Fruit fly (Drosophila melanogaster) whole organism, embryonic: ENCODE results near the gene RpS7.

Experiments
- Adf1 ChIP-seq: fragments of 200-800 bp; sonication (Bioruptor generic); IDR thresholded peaks from 2 replicates; pipeline ENCODE4 v1.3.6; 2022; ENCODE audit warnings: missing biosample characterization, missing genetic modification characterization
- B-H2 ChIP-seq: fragments of 200-800 bp; sonication (Bioruptor generic); optimal IDR thresholded peaks from 2 replicates; lab custom pipeline; 2018; ENCODE audit warnings: missing biosample characterization, mild to moderate bottlenecking, missing genetic modification characterization
- Blimp-1 ChIP-seq: fragments of 200-800 bp; sonication (Bioruptor generic); optimal IDR thresholded peaks from 3 replicates; lab custom pipeline; 2018; ENCODE audit warnings: missing biosample characterization, missing genetic modification characterization, mild to moderate bottlenecking, moderate library complexity, missing genetic modification reagents
- CG11456 ChIP-seq: fragments of 200-800 bp; sonication (Bioruptor generic); IDR thresholded peaks from 3 replicates; pipeline ENCODE4 v1.3.6; 2022; ENCODE audit warnings: missing biosample characterization, missing genetic modification characterization
- CG12769 ChIP-seq: fragments of 200-800 bp; sonication (Bioruptor generic); optimal IDR thresholded peaks from 2 replicates; lab custom pipeline; 2019; ENCODE audit warnings: missing biosample characterization, mild to moderate bottlenecking, missing genetic modification characterization, moderate library complexity
- CG13624 ChIP-seq: fragments of 200-800 bp; sonication (Bioruptor generic); optimal IDR thresholded peaks from 2 replicates; lab custom pipeline; 2016; ENCODE audit warnings: missing biosample characterization, missing genetic modification characterization
- CG13775 ChIP-seq: fragments of 200-800 bp; sonication (Bioruptor generic); optimal IDR thresholded peaks from 3 replicates; lab custom pipeline; 2017; ENCODE audit warnings: missing biosample characterization, mild to moderate bottlenecking, missing genetic modification characterization
- CG16779 ChIP-seq: fragments of 200-800 bp; sonication (Bioruptor generic); IDR thresholded peaks from 2 replicates; pipeline ENCODE4 v1.3.6; 2022; ENCODE audit warnings: missing biosample characterization, missing genetic modification characterization
- CG17361 ChIP-seq: fragments of 200-800 bp; sonication (Bioruptor generic); IDR thresholded peaks from 3 replicates; pipeline ENCODE4 v1.3.6; 2022; ENCODE audit warnings: missing biosample characterization, missing genetic modification characterization
- CG17385 ChIP-seq: fragments of 200-800 bp; sonication (Bioruptor generic); optimal IDR thresholded peaks from 3 replicates; lab custom pipeline; 2018; ENCODE audit warnings: missing biosample characterization, mild to moderate bottlenecking, missing genetic modification characterization
- CG17802 ChIP-seq: fragments of 200-800 bp; sonication (Bioruptor generic); optimal IDR thresholded peaks from 2 replicates; lab custom pipeline; 2018; ENCODE audit warnings: missing biosample characterization, mild to moderate bottlenecking, missing genetic modification characterization, moderate library complexity
- CG2120 ChIP-seq: fragments of 200-800 bp; sonication (Bioruptor generic); optimal IDR thresholded peaks from 3 replicates; lab custom pipeline; 2016; ENCODE audit warnings: missing biosample characterization, missing genetic modification characterization
- CG30403 ChIP-seq: fragments of 200-800 bp; sonication (Bioruptor generic); optimal IDR thresholded peaks from 3 replicates; lab custom pipeline; 2016; ENCODE audit warnings: missing biosample characterization, missing genetic modification characterization
- CG31441 ChIP-seq: fragments of 200-800 bp; sonication (Bioruptor generic); IDR thresholded peaks from 2 replicates; pipeline ENCODE4 v1.3.6; 2022; ENCODE audit warnings: missing biosample characterization, missing genetic modification characterization
- CG3163 ChIP-seq: fragments of 200-800 bp; sonication (Bioruptor generic); optimal IDR thresholded peaks from 3 replicates; lab custom pipeline; 2016; ENCODE audit warnings: missing biosample characterization, missing genetic modification characterization
- CG3838 ChIP-seq: fragments of 200-800 bp; sonication (Bioruptor generic); optimal IDR thresholded peaks from 3 replicates; lab custom pipeline; 2016; ENCODE audit warnings: missing biosample characterization, missing genetic modification characterization
- CG3847 ChIP-seq: fragments of 200-800 bp; sonication (Bioruptor generic); IDR thresholded peaks from 2 replicates; pipeline ENCODE4 v1.3.6; 2022; ENCODE audit warnings: missing biosample characterization, missing genetic modification characterization
- CG3995 ChIP-seq: fragments of 200-800 bp; sonication (Bioruptor generic); optimal IDR thresholded peaks from 3 replicates; lab custom pipeline; 2016; ENCODE audit warnings: missing biosample characterization, missing genetic modification characterization
- CG42726 ChIP-seq: fragments of 200-800 bp; sonication (Bioruptor generic); IDR thresholded peaks from 2 replicates; pipeline ENCODE4 v1.3.6; 2022; ENCODE audit warnings: missing biosample characterization, missing genetic modification characterization; ENCODE audit not compliant: partially characterized antibody
- CG4424 ChIP-seq: fragments of 200-800 bp; sonication (Bioruptor generic); optimal IDR thresholded peaks from 3 replicates; lab custom pipeline; 2016; ENCODE audit warnings: missing biosample characterization, missing genetic modification characterization
- CG4854 ChIP-seq: fragments of 200-800 bp; sonication (Bioruptor generic); optimal IDR thresholded peaks from 2 replicates; lab custom pipeline; 2016; ENCODE audit warnings: missing biosample characterization, missing genetic modification characterization, inconsistent platforms
- CG6689 ChIP-seq: fragments of 200-800 bp; sonication (Bioruptor generic); IDR thresholded peaks from 2 replicates; pipeline ENCODE4 v1.3.6; 2022; ENCODE audit warnings: missing biosample characterization, missing genetic modification characterization
- CG7839 ChIP-seq: fragments of 200-800 bp; sonication (Bioruptor generic); optimal IDR thresholded peaks from 3 replicates; lab custom pipeline; 2018; ENCODE audit warnings: missing biosample characterization, mild to moderate bottlenecking, missing genetic modification characterization, moderate library complexity
- CG8388 ChIP-seq: fragments of 200-800 bp; sonication (Bioruptor generic); optimal IDR thresholded peaks from 2 replicates; lab custom pipeline; 2019; ENCODE audit warnings: missing biosample characterization, mild to moderate bottlenecking, missing genetic modification characterization, moderate library complexity
- CG8478 ChIP-seq: fragments of >200 bp; optimal IDR thresholded peaks from 2 replicates; lab custom pipeline; 2018
- CG9932 ChIP-seq: fragments of 200-800 bp; sonication (Bioruptor generic); IDR thresholded peaks from 2 replicates; pipeline ENCODE4 v1.3.6; 2022; ENCODE audit warnings: missing biosample characterization, missing genetic modification characterization
- CoRest ChIP-seq: fragments of 200-800 bp; sonication (Bioruptor generic); optimal IDR thresholded peaks from 3 replicates; lab custom pipeline; 2018; ENCODE audit warnings: missing biosample characterization, mild to moderate bottlenecking, missing genetic modification characterization, moderate library complexity
- CrebB ChIP-seq: fragments of 200-800 bp; sonication (Bioruptor generic); optimal IDR thresholded peaks from 3 replicates; lab custom pipeline; 2018; ENCODE audit warnings: missing biosample characterization, mild to moderate bottlenecking, missing genetic modification characterization
- Dip3 ChIP-seq: fragments of 200-800 bp; sonication (Bioruptor generic); optimal IDR thresholded peaks from 3 replicates; lab custom pipeline; 2016; ENCODE audit warnings: missing biosample characterization, missing genetic modification characterization
- Elba2 ChIP-seq: fragments of 200-800 bp; sonication (Bioruptor generic); optimal IDR thresholded peaks from 3 replicates; lab custom pipeline; 2016; ENCODE audit warnings: missing biosample characterization, missing genetic modification characterization
- Hand ChIP-seq: fragments of 200-800 bp; sonication (Bioruptor generic); optimal IDR thresholded peaks from 2 replicates; lab custom pipeline; 2017; ENCODE audit warnings: mild to moderate bottlenecking, missing biosample characterization, missing genetic modification reagents, missing genetic modification characterization
- Hmr ChIP-seq: fragments of 200-800 bp; sonication (Bioruptor generic); optimal IDR thresholded peaks from 3 replicates; lab custom pipeline; 2017; ENCODE audit warnings: mild to moderate bottlenecking, missing biosample characterization, missing genetic modification reagents, missing genetic modification characterization
- Myb ChIP-seq: fragments of 200-800 bp; sonication (Bioruptor generic); optimal IDR thresholded peaks from 2 replicates; lab custom pipeline; 2016; ENCODE audit warnings: missing biosample characterization, missing genetic modification characterization
- Ptx1 ChIP-seq: fragments of 200-800 bp; sonication (Bioruptor generic); IDR thresholded peaks from 2 replicates; pipeline ENCODE4 v1.3.6; 2022; ENCODE audit warnings: missing biosample characterization, missing genetic modification characterization
- Sox102F ChIP-seq: fragments of 200-800 bp; sonication (Bioruptor generic); optimal IDR thresholded peaks from 2 replicates; lab custom pipeline; 2018; ENCODE audit warnings: missing biosample characterization, mild to moderate bottlenecking, missing genetic modification characterization, moderate library complexity
- bowl ChIP-seq: fragments of 200-800 bp; sonication (Bioruptor generic); IDR thresholded peaks from 2 replicates; pipeline ENCODE4 v1.3.6; 2022; ENCODE audit warnings: missing biosample characterization, missing genetic modification characterization
- da ChIP-seq: fragments of 200-800 bp; sonication (Bioruptor generic); optimal IDR thresholded peaks from 2 replicates; lab custom pipeline; 2016; ENCODE audit warnings: missing biosample characterization, missing genetic modification characterization
- dmrt99B ChIP-seq: fragments of 200-800 bp; sonication (Bioruptor generic); optimal IDR thresholded peaks from 2 replicates; lab custom pipeline; 2018; ENCODE audit warnings: missing biosample characterization, mild to moderate bottlenecking, missing genetic modification characterization, moderate library complexity
- dpn ChIP-seq, 2 experiments: fragments of 200-800 bp; sonication (Bioruptor generic); optimal IDR thresholded peaks; 3 replicates each; lab custom pipeline; 2016; ENCODE audit warnings: missing biosample characterization in 2 of 2, missing genetic modification characterization in 2 of 2
- hkb ChIP-seq, 2 experiments: fragments of 200-800 bp in 1 of 2; fragments of >200 bp in 1 of 2; sonication (Bioruptor generic) in 1 of 2; IDR thresholded peaks in 1 of 2; optimal IDR thresholded peaks in 1 of 2; 2 replicates each; pipeline versions ENCODE4 v1.3.6 to Lab custom; 2017 to 2022; ENCODE audit warnings: missing biosample characterization in 1 of 2, missing genetic modification characterization in 1 of 2
- ind ChIP-seq: fragments of 200-800 bp; sonication (Bioruptor generic); optimal IDR thresholded peaks from 3 replicates; lab custom pipeline; 2016; ENCODE audit warnings: missing biosample characterization, missing genetic modification characterization
- mam ChIP-seq: fragments of 200-800 bp; sonication (Bioruptor generic); optimal IDR thresholded peaks from 3 replicates; lab custom pipeline; 2016; ENCODE audit warnings: missing biosample characterization, missing genetic modification characterization
- mirr ChIP-seq: fragments of 200-800 bp; sonication (Bioruptor generic); optimal IDR thresholded peaks from 3 replicates; lab custom pipeline; 2018; ENCODE audit warnings: missing biosample characterization, mild to moderate bottlenecking, missing genetic modification characterization
- odd ChIP-seq: fragments of 200-800 bp; sonication (Bioruptor generic); optimal IDR thresholded peaks from 2 replicates; lab custom pipeline; 2017; ENCODE audit warnings: missing biosample characterization, mild to moderate bottlenecking, missing genetic modification characterization
- phol ChIP-seq: fragments of 200-800 bp; sonication (Bioruptor generic); optimal IDR thresholded peaks from 3 replicates; lab custom pipeline; 2018; ENCODE audit warnings: missing biosample characterization, mild to moderate bottlenecking, missing genetic modification characterization, moderate library complexity
- row ChIP-seq: fragments of 200-800 bp; sonication (Bioruptor generic); IDR thresholded peaks from 3 replicates; pipeline ENCODE4 v1.3.6; 2022; ENCODE audit warnings: missing biosample characterization, missing genetic modification characterization
- sd ChIP-seq: fragments of 200-800 bp; sonication (Bioruptor generic); optimal IDR thresholded peaks from 3 replicates; lab custom pipeline; 2018; ENCODE audit warnings: missing biosample characterization, mild to moderate bottlenecking, missing genetic modification characterization, moderate library complexity
- sens ChIP-seq: fragments of 200-800 bp; sonication (Bioruptor generic); peaks from one replicate; lab custom pipeline; 2016; ENCODE audit warnings: missing biosample characterization, missing genetic modification characterization
- sr ChIP-seq: fragments of 200-800 bp; sonication (Bioruptor generic); IDR thresholded peaks from 3 replicates; pipeline ENCODE4 v1.3.6; 2022; ENCODE audit warnings: missing biosample characterization, missing genetic modification characterization
- tio ChIP-seq: fragments of 200-800 bp; sonication (Bioruptor generic); optimal IDR thresholded peaks from 2 replicates; lab custom pipeline; 2017; ENCODE audit warnings: missing biosample characterization, missing genetic modification characterization, inconsistent platforms

The RpS7 gene

DNA sequence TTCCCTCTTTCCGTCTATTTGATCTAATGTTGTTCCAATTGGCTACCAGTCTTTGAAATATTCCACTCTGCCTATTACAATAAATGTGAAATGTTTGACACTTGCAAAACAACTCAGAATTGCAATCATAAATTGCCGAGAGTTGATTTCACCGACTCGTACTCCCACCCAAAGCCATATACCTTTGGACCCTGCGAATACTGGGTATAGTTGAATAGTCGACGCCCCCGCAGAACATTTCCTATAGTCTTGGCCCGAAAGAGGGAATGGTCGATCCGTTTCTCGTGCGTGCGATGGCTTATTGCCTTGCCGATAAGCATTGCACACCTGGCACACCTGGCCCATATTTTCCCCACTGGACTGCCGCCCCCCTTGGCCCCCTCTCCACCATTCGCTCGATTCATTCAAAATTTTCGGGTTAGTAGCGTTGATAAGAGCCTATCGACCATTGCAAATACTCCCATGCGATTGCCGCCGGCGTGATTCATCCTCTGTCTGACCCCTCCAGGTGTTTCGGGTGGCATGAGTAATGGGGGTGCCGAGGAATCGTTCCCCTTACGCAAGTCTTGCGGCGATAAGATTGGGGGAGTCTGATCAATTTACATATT is 8.6 kb downstream of the RpS7 start (continued):
- TF ChIP-seq hkb (optimal IDR thresholded peaks at IDR 0.05; lab: Kevin White, UChicago) (no peak), hkb (GFP tag; IDR thresholded peaks at IDR 0.05; lab: Robert Waterston, UW) (peak; percentile 29; the same call in 1 of the 2 replicates), Hmr (GFP tag; lab: Kevin White, UChicago) (peak; percentile 54), sd (tag; lab: Kevin White, UChicago) (peak; percentile 21), CG8478 (lab: Kevin White, UChicago) (no peak), CG9932 (GFP tag; lab: Robert Waterston, UW) (peak; percentile 56), CrebB (tag; lab: Kevin White, UChicago) (no peak), CG11456 (GFP tag; lab: Robert Waterston, UW) (peak; percentile 71; the same call in 2 of the 3 replicates), CG7839 (tag; lab: Kevin White, UChicago) (peak; percentile 31), CG2120 (GFP tag; lab: Kevin White, UChicago) (peak; percentile 55), CG17385 (GFP tag; lab: Kevin White, UChicago) (peak; percentile 14), da (GFP tag; lab: Kevin White, UChicago) (peak; percentile 13), CG17802 (no peak), Blimp-1 (GFP tag; lab: Kevin White, UChicago) (peak; percentile 2), row (GFP tag; lab: Robert Waterston, UW) (peak; percentile 72), CG4424 (GFP tag; lab: Kevin White, UChicago) (peak; percentile 3), CG3995 (GFP tag; lab: Kevin White, UChicago) (no peak), CG13775 (GFP tag; lab: Kevin White, UChicago) (no peak), Adf1 (peak; percentile 24; the same call in 1 of the 2 replicates), CG4854 (GFP tag; lab: Kevin White, UChicago) (no peak), dpn (GFP tag; optimal IDR thresholded peaks at IDR 0.05; lab: Kevin White, UChicago) (peak; percentile 24 to 44), dmrt99B (tag; lab: Kevin White, UChicago) (peak; percentile 39), CG30403 (GFP tag; lab: Kevin White, UChicago) (peak; percentile 12), Elba2 (GFP tag; lab: Kevin White, UChicago) (no peak), Sox102F (peak; percentile 37), sr (peak; percentile 85), CG8388 (peak; percentile 6), Ptx1 (GFP tag; lab: Robert Waterston, UW) (peak; percentile 44), CG3847 (GFP tag; lab: Robert Waterston, UW) (peak; percentile 44), Dip3 (GFP tag; lab: Kevin White, UChicago) (peak; percentile 27), CG17361 (peak; percentile 49; the same call in 1 of the 3 replicates), odd (no peak), sens (GFP tag; lab: Kevin White, UChicago) (peak; percentile 61), CG42726 (GFP tag; lab: Robert Waterston, UW) (no peak), ind (GFP tag; lab: Kevin White, UChicago) (peak; percentile 11), Myb (peak; percentile 28), CG12769 (tag; lab: Kevin White, UChicago) (peak; percentile 96), CG31441 (GFP tag; lab: Robert Waterston, UW) (no peak), CG16779 (0 out of 2 replicates have a peak, but pooled peaks have one; percentile 61), bowl (GFP tag; lab: Robert Waterston, UW) (no peak), CG13624 (peak; percentile 23), mirr (GFP tag; lab: Kevin White, UChicago) (peak; percentile 22), B-H2 (no peak), phol (tag; lab: Kevin White, UChicago) (peak; percentile 11), CG6689 (GFP tag; lab: Robert Waterston, UW) (peak; percentile 21; the same call in 1 of the 2 replicates), tio (GFP tag; lab: Kevin White, UChicago) (no peak), CG3838 (GFP tag; lab: Kevin White, UChicago) (no peak), Hand (GFP tag; lab: Kevin White, UChicago) (no peak), CG3163 (GFP tag; lab: Kevin White, UChicago) (peak; percentile 18), mam (peak; percentile 38), CoRest (tag; lab: Kevin White, UChicago) (peak; percentile 22)
